Worm (Caenorhabditis elegans): ENCODE measurements around the gene fbxa-169.

DNA sequence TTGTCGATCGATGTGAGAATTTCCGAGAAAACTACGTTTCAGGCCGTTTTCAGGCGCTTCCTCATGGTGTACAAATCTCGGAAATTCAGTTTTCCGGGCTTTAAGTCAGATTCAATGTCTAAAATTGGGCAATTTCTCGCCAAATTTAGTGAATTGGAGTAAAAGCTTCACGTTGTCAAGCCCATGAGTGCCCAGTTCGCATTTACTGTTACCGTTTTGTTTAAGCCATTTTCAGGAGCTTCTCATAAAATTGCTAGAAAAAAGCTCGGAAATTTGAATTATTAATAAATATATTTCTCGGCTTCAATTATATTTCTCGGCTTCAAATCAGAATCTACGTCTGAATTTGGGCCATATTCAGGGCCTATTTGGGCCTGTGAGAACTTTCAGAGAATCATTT lies 29.6 kb downstream of the fbxa-169 start:
- TF ChIP-seq F13C5.2 (tag; optimal IDR thresholded peaks at IDR 0.05), result no peak
- no peak for TF ChIP-seq scrt-1 (GFP tag; IDR thresholded peaks at IDR 0.05)
- no peak for TF ChIP-seq tbx-37 (GFP tag; conservative IDR thresholded peaks at IDR 0.05)
- TF ChIP-seq ceh-13 (GFP tag; optimal IDR thresholded peaks at IDR 0.05), result no peak
- no peak for TF ChIP-seq ama-1 (optimal IDR thresholded peaks at IDR 0.05)
- TF ChIP-seq sea-1 (GFP tag; conservative IDR thresholded peaks at IDR 0.05), result no peak
